Worm (Caenorhabditis elegans) whole organism, L3 larva: ENCODE results near the gene inx-3.

Source experiments
- R02D3.7 ChIP-seq: fragments of 150-350 bp; optimal IDR thresholded peaks from 2 replicates; lab custom pipeline; 2014; ENCODE audit warnings: missing biosample characterization, missing genetic modification characterization
- ZK546.5 ChIP-seq: sonication (generic microtip); optimal IDR thresholded peaks from 2 replicates; lab custom pipeline; 2017; ENCODE audit warnings: missing biosample characterization, missing genetic modification characterization
- aly-2 ChIP-seq: fragments of 150-350 bp; optimal IDR thresholded peaks from 2 replicates; lab custom pipeline; 2014; ENCODE audit warnings: missing biosample characterization, missing genetic modification characterization
- ama-1 ChIP-seq: fragments of 150-350 bp; optimal IDR thresholded peaks from 2 replicates; lab custom pipeline; 2018
- ceh-16 ChIP-seq: sonication (generic microtip); optimal IDR thresholded peaks from 2 replicates; lab custom pipeline; 2017; ENCODE audit warnings: missing biosample characterization, missing genetic modification characterization
- ceh-28 ChIP-seq: fragments of 150-350 bp; optimal IDR thresholded peaks from 2 replicates; lab custom pipeline; 2014; ENCODE audit warnings: missing biosample characterization, missing genetic modification reagents, missing genetic modification characterization
- ceh-82 ChIP-seq: fragments of 150-350 bp; optimal IDR thresholded peaks from 2 replicates; lab custom pipeline; 2014; ENCODE audit warnings: missing biosample characterization, missing genetic modification characterization
- ceh-9 ChIP-seq: sonication (generic microtip); optimal IDR thresholded peaks from 2 replicates; lab custom pipeline; 2018; ENCODE audit warnings: missing biosample characterization, missing genetic modification characterization
- daf-12 ChIP-seq: fragments of 150-350 bp; optimal IDR thresholded peaks from 2 replicates; lab custom pipeline; 2014; ENCODE audit warnings: missing biosample characterization, missing genetic modification reagents, missing genetic modification characterization
- egl-27 ChIP-seq: sonication (generic microtip); optimal IDR thresholded peaks from 4 replicates; lab custom pipeline; 2017; ENCODE audit warnings: missing biosample characterization, missing genetic modification reagents, missing genetic modification characterization
- egl-5 ChIP-seq: fragments of 150-350 bp; optimal IDR thresholded peaks from 2 replicates; lab custom pipeline; 2017; ENCODE audit warnings: missing biosample characterization, missing genetic modification reagents, missing genetic modification characterization, inconsistent platforms
- elt-1 ChIP-seq: fragments of 150-350 bp; optimal IDR thresholded peaks from 2 replicates; lab custom pipeline; 2014; ENCODE audit warnings: missing biosample characterization, missing genetic modification characterization
- elt-2 ChIP-seq: sonication (generic microtip); optimal IDR thresholded peaks from 2 replicates; lab custom pipeline; 2016; ENCODE audit warnings: missing genetic modification reagents, mild to moderate bottlenecking, missing genetic modification characterization, missing compliant biosample characterization
- elt-3 ChIP-seq, 3 experiments: fragments of 150-350 bp in 1 of 3; sonication (generic microtip) in 2 of 3; optimal IDR thresholded peaks; 2 replicates in 2 of 3; 4 replicates in 1 of 3; lab custom pipeline; 2014 to 2017; ENCODE audit warnings: missing biosample characterization in 3 of 3, missing genetic modification characterization in 3 of 3
- eor-1 ChIP-seq, 2 experiments: fragments of 150-350 bp; optimal IDR thresholded peaks; 2 replicates each; lab custom pipeline; 2014 to 2018; ENCODE audit warnings: missing biosample characterization in 2 of 2, missing genetic modification characterization in 2 of 2
- fkh-10 ChIP-seq: sonication (generic microtip); optimal IDR thresholded peaks from 2 replicates; lab custom pipeline; 2017; ENCODE audit warnings: missing biosample characterization, missing genetic modification reagents, missing genetic modification characterization
- fkh-2 ChIP-seq: fragments of 150-350 bp; optimal IDR thresholded peaks from 2 replicates; lab custom pipeline; 2014; ENCODE audit warnings: missing biosample characterization, missing genetic modification reagents, missing genetic modification characterization
- fos-1 ChIP-seq: fragments of 150-350 bp; optimal IDR thresholded peaks from 2 replicates; lab custom pipeline; 2014; ENCODE audit warnings: missing biosample characterization, missing genetic modification characterization
- hmg-11 ChIP-seq: sonication (generic microtip); optimal IDR thresholded peaks from 2 replicates; lab custom pipeline; 2016; ENCODE audit warnings: missing genetic modification characterization, missing compliant biosample characterization
- jun-1 ChIP-seq: fragments of 150-350 bp; optimal IDR thresholded peaks from 2 replicates; lab custom pipeline; 2014; ENCODE audit warnings: missing biosample characterization, missing genetic modification reagents, missing genetic modification characterization
- lin-15B ChIP-seq: fragments of 150-350 bp; optimal IDR thresholded peaks from 2 replicates; lab custom pipeline; 2014; ENCODE audit warnings: missing biosample characterization, missing genetic modification characterization
- lin-39 ChIP-seq: fragments of 150-350 bp; optimal IDR thresholded peaks from 2 replicates; lab custom pipeline; 2018; ENCODE audit warnings: missing biosample characterization, missing genetic modification reagents, missing genetic modification characterization
- lsy-12 ChIP-seq: sonication (generic microtip); optimal IDR thresholded peaks from 2 replicates; lab custom pipeline; 2016; ENCODE audit warnings: mild to moderate bottlenecking, missing genetic modification characterization, missing compliant biosample characterization
- mdl-1 ChIP-seq: fragments of 150-350 bp; optimal IDR thresholded peaks from 2 replicates; lab custom pipeline; 2014; ENCODE audit warnings: missing biosample characterization, missing genetic modification characterization
- mml-1 ChIP-seq: fragments of 150-350 bp; sonication (generic microtip); optimal IDR thresholded peaks from 3 replicates; lab custom pipeline; 2014; ENCODE audit warnings: missing biosample characterization, missing genetic modification characterization
- nfya-1 ChIP-seq: sonication (generic microtip); optimal IDR thresholded peaks from 2 replicates; lab custom pipeline; 2017; ENCODE audit warnings: missing genetic modification characterization, mild to moderate bottlenecking, missing compliant biosample characterization, antibody characterized with exemption, moderate library complexity; ENCODE audit not compliant: insufficient read depth
- nhr-11 ChIP-seq: fragments of 150-350 bp; optimal IDR thresholded peaks from 2 replicates; lab custom pipeline; 2014; ENCODE audit warnings: missing biosample characterization, missing genetic modification characterization
- nhr-12 ChIP-seq: fragments of 150-350 bp; optimal IDR thresholded peaks from 2 replicates; lab custom pipeline; 2014; ENCODE audit warnings: missing biosample characterization, missing genetic modification characterization
- nhr-23 ChIP-seq: fragments of 150-350 bp; optimal IDR thresholded peaks from 2 replicates; lab custom pipeline; 2014; ENCODE audit warnings: missing biosample characterization, missing genetic modification reagents, missing genetic modification characterization
- nhr-237 ChIP-seq: fragments of 150-350 bp; optimal IDR thresholded peaks from 2 replicates; lab custom pipeline; 2014; ENCODE audit warnings: missing biosample characterization, missing genetic modification characterization
- nhr-25 ChIP-seq: sonication (generic microtip); optimal IDR thresholded peaks from 2 replicates; lab custom pipeline; 2017; ENCODE audit warnings: missing biosample characterization, missing genetic modification characterization
- nhr-28 ChIP-seq: fragments of 150-350 bp; optimal IDR thresholded peaks from 2 replicates; lab custom pipeline; 2014; ENCODE audit warnings: missing biosample characterization, missing genetic modification characterization
- nhr-43 ChIP-seq: sonication (generic microtip); optimal IDR thresholded peaks from 2 replicates; lab custom pipeline; 2016; ENCODE audit warnings: mild to moderate bottlenecking, missing genetic modification characterization, missing compliant biosample characterization; ENCODE audit not compliant: poor library complexity, severe bottlenecking
- nhr-67 ChIP-seq: fragments of 150-350 bp; optimal IDR thresholded peaks from 2 replicates; lab custom pipeline; 2014; ENCODE audit warnings: missing biosample characterization, missing genetic modification characterization
- nhr-76 ChIP-seq: fragments of 150-350 bp; sonication (generic microtip); optimal IDR thresholded peaks from 5 replicates; lab custom pipeline; 2014; ENCODE audit warnings: missing biosample characterization, missing genetic modification characterization
- nhr-77 ChIP-seq: fragments of 150-350 bp; optimal IDR thresholded peaks from 2 replicates; lab custom pipeline; 2014; ENCODE audit warnings: missing biosample characterization, missing genetic modification characterization
- pha-4 ChIP-seq: fragments of 150-350 bp; optimal IDR thresholded peaks from 2 replicates; lab custom pipeline; 2014; ENCODE audit warnings: missing biosample characterization, missing genetic modification reagents, missing genetic modification characterization
- pqm-1 ChIP-seq: fragments of 150-350 bp; optimal IDR thresholded peaks from 2 replicates; lab custom pipeline; 2017; ENCODE audit warnings: missing biosample characterization, missing genetic modification characterization, inconsistent platforms
- sea-2 ChIP-seq: fragments of 150-350 bp; sonication (generic microtip); optimal IDR thresholded peaks from 4 replicates; lab custom pipeline; 2014; ENCODE audit warnings: missing biosample characterization, missing genetic modification reagents, missing genetic modification characterization
- skn-1 ChIP-seq: fragments of 150-350 bp; optimal IDR thresholded peaks from 2 replicates; lab custom pipeline; 2014; ENCODE audit warnings: missing biosample characterization, missing genetic modification characterization
- snpc-4 ChIP-seq: fragments of 150-350 bp; optimal IDR thresholded peaks from 2 replicates; lab custom pipeline; 2014; ENCODE audit warnings: missing biosample characterization, missing genetic modification characterization
- tbx-2 ChIP-seq: sonication (generic microtip); optimal IDR thresholded peaks from 2 replicates; lab custom pipeline; 2016; ENCODE audit warnings: mild to moderate bottlenecking, missing genetic modification characterization, missing compliant biosample characterization
- unc-39 ChIP-seq: sonication (generic microtip); optimal IDR thresholded peaks from 4 replicates; lab custom pipeline; 2017; ENCODE audit warnings: missing biosample characterization, missing genetic modification characterization
- unc-62 ChIP-seq: fragments of 150-350 bp; sonication (generic microtip); optimal IDR thresholded peaks from 4 replicates; lab custom pipeline; 2014; ENCODE audit warnings: missing biosample characterization, missing genetic modification reagents, missing genetic modification characterization
- zag-1 ChIP-seq: fragments of 150-350 bp; optimal IDR thresholded peaks from 2 replicates; lab custom pipeline; 2014; ENCODE audit warnings: missing biosample characterization, missing genetic modification characterization
- ztf-11 ChIP-seq: fragments of 150-350 bp; optimal IDR thresholded peaks from 2 replicates; lab custom pipeline; 2014; ENCODE audit warnings: missing biosample characterization, missing genetic modification characterization
- ztf-4 ChIP-seq: fragments of 150-350 bp; optimal IDR thresholded peaks from 2 replicates; lab custom pipeline; 2014; ENCODE audit warnings: missing biosample characterization, missing genetic modification characterization

Gene inx-3

DNA sequence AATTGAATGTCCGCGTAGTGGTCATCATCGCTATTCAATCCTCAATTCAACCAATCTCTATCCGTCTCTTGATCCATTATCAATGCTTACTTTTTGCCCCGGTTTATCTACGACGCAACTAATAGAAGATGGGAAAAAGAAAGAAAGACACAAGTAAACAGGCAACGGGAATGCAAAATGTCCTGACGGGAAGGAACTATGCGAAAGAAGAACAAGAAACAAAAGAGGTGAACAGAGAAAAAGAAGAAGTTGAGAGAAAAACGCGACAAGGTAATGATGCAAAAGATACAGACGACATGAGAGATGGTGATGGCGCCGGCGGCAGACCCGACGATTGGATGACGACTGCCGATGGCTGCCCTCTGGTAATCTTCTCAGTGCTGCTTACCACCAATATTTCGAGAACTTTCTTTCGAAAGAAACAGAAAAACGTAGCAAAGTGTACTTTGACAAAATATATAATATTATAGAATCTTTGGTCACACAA is 46.1 kb downstream of the inx-3 start:
- TF ChIP-seq daf-12 (tag; lab: Kevin White, UChicago) (no peak), nhr-28 (tag; lab: Kevin White, UChicago) (no peak), tbx-2 (tag; lab: Kevin White, UChicago) (peak; percentile 21), elt-3 (tag; optimal IDR thresholded peaks at IDR 0.05; lab: Kevin White, UChicago) (peak in 2 of 3 experiments; percentile 14 to 55), fkh-2 (tag; lab: Kevin White, UChicago) (no peak), ceh-9 (tag; lab: Kevin White, UChicago) (no peak), ceh-16 (no peak), skn-1 (tag; lab: Kevin White, UChicago) (no peak), eor-1 (tag; optimal IDR thresholded peaks at IDR 0.05; lab: Kevin White, UChicago) (no peak), ama-1 (lab: Kevin White, UChicago) (peak; percentile 59), ztf-4 (tag; lab: Kevin White, UChicago) (no peak), R02D3.7 (peak; percentile 21), pqm-1 (tag; lab: Kevin White, UChicago) (peak; percentile 81), unc-39 (tag; lab: Kevin White, UChicago) (no peak), nhr-77 (tag; lab: Kevin White, UChicago) (no peak), ztf-11 (tag; lab: Kevin White, UChicago) (no peak), mdl-1 (peak; percentile 19), lin-15B (tag; lab: Kevin White, UChicago) (peak; percentile 10), hmg-11 (tag; lab: Kevin White, UChicago) (peak; percentile 58), lin-39 (tag; lab: Kevin White, UChicago) (peak; percentile 50), nhr-237 (no peak), fkh-10 (no peak), jun-1 (tag; lab: Kevin White, UChicago) (peak; percentile 92), egl-27 (peak; percentile 49), unc-62 (GFP tag; lab: Kevin White, UChicago) (peak; percentile 42), nhr-23 (tag; lab: Kevin White, UChicago) (peak; percentile 93), egl-5 (peak; percentile 67), nhr-25 (tag; lab: Kevin White, UChicago) (peak; percentile 86), nfya-1 (peak; percentile 95), nhr-43 (tag; lab: Kevin White, UChicago) (peak; percentile 48), ceh-82 (tag; lab: Kevin White, UChicago) (no peak), nhr-12 (tag; lab: Kevin White, UChicago) (no peak), fos-1 (tag; lab: Kevin White, UChicago) (no peak), ZK546.5 (tag; lab: Kevin White, UChicago) (no peak), lsy-12 (tag; lab: Kevin White, UChicago) (peak; percentile 28), elt-2 (tag; lab: Kevin White, UChicago) (peak; percentile 92), snpc-4 (tag; lab: Kevin White, UChicago) (no peak), pha-4 (tag; lab: Kevin White, UChicago) (peak; percentile 92), nhr-76 (tag; lab: Kevin White, UChicago) (no peak), mml-1 (tag; lab: Kevin White, UChicago) (no peak), nhr-67 (no peak), ceh-28 (peak; percentile 44), nhr-11 (tag; lab: Kevin White, UChicago) (no peak), sea-2 (GFP tag; lab: Kevin White, UChicago) (no peak), elt-1 (tag; lab: Kevin White, UChicago) (peak; percentile 28), zag-1 (tag; lab: Kevin White, UChicago) (no peak), aly-2 (tag; lab: Kevin White, UChicago) (no peak)
